Worm (Caenorhabditis elegans) whole organism, late embryonic: Measurements from ENCODE around the gene dpy-7.

ENCODE experiments used
- C08G9.2 ChIP-seq: sonication (generic microtip); optimal IDR thresholded peaks from 2 replicates; lab custom pipeline; 2016; ENCODE audit warnings: mild to moderate bottlenecking, missing genetic modification characterization, moderate library complexity, missing compliant biosample characterization
- C38D4.7 ChIP-seq: fragments of 200-800 bp; sonication (Bioruptor generic); optimal IDR thresholded peaks from 2 replicates; lab custom pipeline; 2018; ENCODE audit warnings: mild to moderate bottlenecking, missing genetic modification characterization, moderate library complexity, missing compliant biosample characterization
- K09A11.1 ChIP-seq: sonication (generic microtip); optimal IDR thresholded peaks from 2 replicates; lab custom pipeline; 2017; ENCODE audit warnings: antibody characterized with exemption, mild to moderate bottlenecking, missing genetic modification characterization, missing compliant biosample characterization; ENCODE audit not compliant: insufficient read depth
- T23F11.4 ChIP-seq: fragments of 200-800 bp; sonication (Bioruptor generic); optimal IDR thresholded peaks from 2 replicates; lab custom pipeline; 2018; ENCODE audit warnings: mild to moderate bottlenecking, missing genetic modification characterization, missing compliant biosample characterization
- Y22D7AL.16 ChIP-seq: sonication (generic microtip); optimal IDR thresholded peaks from 2 replicates; lab custom pipeline; 2016; ENCODE audit warnings: missing genetic modification characterization, missing compliant biosample characterization
- ahr-1 ChIP-seq: sonication (generic microtip); optimal IDR thresholded peaks from 2 replicates; lab custom pipeline; 2016; ENCODE audit warnings: missing genetic modification characterization, missing compliant biosample characterization
- ceh-18 ChIP-seq: sonication (generic microtip); optimal IDR thresholded peaks from 2 replicates; lab custom pipeline; 2016; ENCODE audit warnings: missing genetic modification characterization, missing compliant biosample characterization
- ceh-31 ChIP-seq: sonication (generic microtip); optimal IDR thresholded peaks from 2 replicates; lab custom pipeline; 2016; ENCODE audit warnings: missing genetic modification characterization, missing compliant biosample characterization
- ceh-34 ChIP-seq: sonication (generic microtip); optimal IDR thresholded peaks from 2 replicates; lab custom pipeline; 2016; ENCODE audit warnings: mild to moderate bottlenecking, missing genetic modification characterization, missing compliant biosample characterization
- ceh-48 ChIP-seq: sonication (generic microtip); optimal IDR thresholded peaks from 2 replicates; lab custom pipeline; 2016; ENCODE audit warnings: missing genetic modification characterization, inconsistent platforms, missing compliant biosample characterization
- dmd-4 ChIP-seq: sonication (generic microtip); optimal IDR thresholded peaks from 2 replicates; lab custom pipeline; 2016; ENCODE audit warnings: borderline replicate concordance, missing genetic modification characterization, missing compliant biosample characterization
- elt-2 ChIP-seq: sonication (generic microtip); optimal IDR thresholded peaks from 2 replicates; lab custom pipeline; 2016; ENCODE audit warnings: missing genetic modification reagents, missing genetic modification characterization, missing compliant biosample characterization
- elt-4 ChIP-seq: sonication (generic microtip); optimal IDR thresholded peaks from 2 replicates; lab custom pipeline; 2016; ENCODE audit warnings: missing genetic modification characterization, missing compliant biosample characterization
- fax-1 ChIP-seq: sonication (generic microtip); optimal IDR thresholded peaks from 2 replicates; lab custom pipeline; 2016; ENCODE audit warnings: missing genotype, missing genetic modification characterization, missing compliant biosample characterization
- hlh-15 ChIP-seq: sonication (generic microtip); optimal IDR thresholded peaks from 2 replicates; lab custom pipeline; 2016; ENCODE audit warnings: missing genetic modification characterization, missing compliant biosample characterization
- hlh-6 ChIP-seq: sonication (generic microtip); optimal IDR thresholded peaks from 2 replicates; lab custom pipeline; 2016; ENCODE audit warnings: missing genotype, missing genetic modification characterization, missing compliant biosample characterization
- hlh-8 ChIP-seq: sonication (generic microtip); optimal IDR thresholded peaks from 2 replicates; lab custom pipeline; 2016; ENCODE audit warnings: missing genotype, missing genetic modification characterization, missing compliant biosample characterization
- lim-6 ChIP-seq: sonication (generic microtip); optimal IDR thresholded peaks from 2 replicates; lab custom pipeline; 2016; ENCODE audit warnings: missing genetic modification characterization, missing compliant biosample characterization
- lin-11 ChIP-seq: fragments of 200-800 bp; sonication (Bioruptor generic); optimal IDR thresholded peaks from 2 replicates; lab custom pipeline; 2018; ENCODE audit warnings: mild to moderate bottlenecking, missing genetic modification characterization, missing compliant biosample characterization
- mec-3 ChIP-seq: sonication (generic microtip); optimal IDR thresholded peaks from 2 replicates; lab custom pipeline; 2016; ENCODE audit warnings: borderline replicate concordance, missing genetic modification characterization, missing compliant biosample characterization
- nhr-11 ChIP-seq: fragments of 150-350 bp; optimal IDR thresholded peaks from 2 replicates; lab custom pipeline; 2014; ENCODE audit warnings: missing biosample characterization, missing genetic modification characterization
- nhr-232 ChIP-seq: sonication (generic microtip); optimal IDR thresholded peaks from 2 replicates; lab custom pipeline; 2016; ENCODE audit warnings: missing genetic modification characterization, missing compliant biosample characterization
- npax-4 ChIP-seq: sonication (generic microtip); optimal IDR thresholded peaks from 2 replicates; lab custom pipeline; 2016; ENCODE audit warnings: missing genetic modification characterization, missing compliant biosample characterization
- odd-2 ChIP-seq: sonication (generic microtip); optimal IDR thresholded peaks from 2 replicates; lab custom pipeline; 2017; ENCODE audit warnings: antibody characterized with exemption, mild to moderate bottlenecking, missing genetic modification characterization, missing compliant biosample characterization
- pat-9 ChIP-seq: fragments of 200-800 bp; sonication (Bioruptor generic); optimal IDR thresholded peaks from 2 replicates; lab custom pipeline; 2018; ENCODE audit warnings: mild to moderate bottlenecking, missing genetic modification characterization, moderate library complexity, missing compliant biosample characterization
- pqm-1 ChIP-seq: sonication (generic microtip); optimal IDR thresholded peaks from 2 replicates; lab custom pipeline; 2016; ENCODE audit warnings: missing genetic modification characterization, missing compliant biosample characterization
- pros-1 ChIP-seq: fragments of 150-350 bp; optimal IDR thresholded peaks from 2 replicates; lab custom pipeline; 2014; ENCODE audit warnings: missing biosample characterization, missing genetic modification reagents, missing genetic modification characterization
- rnt-1 ChIP-seq: sonication (generic microtip); optimal IDR thresholded peaks from 2 replicates; lab custom pipeline; 2016; ENCODE audit warnings: missing genetic modification characterization, missing compliant biosample characterization
- sox-2 ChIP-seq: fragments of 200-800 bp; sonication (Bioruptor generic); IDR thresholded peaks from 2 replicates; pipeline ENCODE4 v1.3.6; 2022; ENCODE audit warnings: missing genetic modification reagents, missing genetic modification characterization, missing compliant biosample characterization
- sox-4 ChIP-seq: sonication (generic microtip); optimal IDR thresholded peaks from 2 replicates; lab custom pipeline; 2017; ENCODE audit warnings: mild to moderate bottlenecking, missing genetic modification characterization, inconsistent platforms, missing compliant biosample characterization
- syd-9 ChIP-seq: sonication (generic microtip); optimal IDR thresholded peaks from 2 replicates; lab custom pipeline; 2016; ENCODE audit warnings: mild to moderate bottlenecking, missing genetic modification characterization, moderate library complexity, missing compliant biosample characterization
- tbx-2 ChIP-seq: sonication (generic microtip); optimal IDR thresholded peaks from 2 replicates; lab custom pipeline; 2016; ENCODE audit warnings: missing genetic modification characterization, missing compliant biosample characterization
- tbx-7 ChIP-seq: sonication (generic microtip); optimal IDR thresholded peaks from 2 replicates; lab custom pipeline; 2016; ENCODE audit warnings: missing genotype, missing genetic modification characterization, missing compliant biosample characterization
- unc-55 ChIP-seq: sonication (generic microtip); optimal IDR thresholded peaks from 2 replicates; lab custom pipeline; 2017; ENCODE audit warnings: missing biosample characterization, missing genetic modification reagents, missing genetic modification characterization
- zip-5 ChIP-seq: sonication (generic microtip); optimal IDR thresholded peaks from 2 replicates; lab custom pipeline; 2016; ENCODE audit warnings: missing genetic modification characterization, missing compliant biosample characterization
- ztf-16 ChIP-seq: sonication (generic microtip); optimal IDR thresholded peaks from 2 replicates; lab custom pipeline; 2017; ENCODE audit warnings: missing genetic modification characterization, missing compliant biosample characterization

Gene dpy-7

ce11 chrX:7522595-7522994, 15.0 kb downstream of the dpy-7 start:
- TF ChIP-seq hlh-15 (tag; lab: Kevin White, UChicago) (no peak), npax-4 (tag; lab: Kevin White, UChicago) (no peak), unc-55 (GFP tag; lab: Kevin White, UChicago) (peak; percentile 9), tbx-2 (tag; lab: Kevin White, UChicago) (peak; percentile 4), pqm-1 (tag; lab: Kevin White, UChicago) (no peak), ceh-18 (tag; lab: Kevin White, UChicago) (no peak)

ce11 chrX:7519569-7519968, 18.0 kb downstream of the dpy-7 start, which contains the start of gene chts-1:
Gene chts-1, minus strand, starts transcription at chrX:7519669.
- TF ChIP-seq ceh-48 (tag; lab: Kevin White, UChicago) (no peak), ztf-16 (no peak), dmd-4 (tag; lab: Kevin White, UChicago) (no peak), pros-1 (tag; lab: Kevin White, UChicago) (no peak), nhr-232 (tag; lab: Kevin White, UChicago) (no peak), C08G9.2 (no peak), K09A11.1 (no peak), elt-2 (tag; lab: Kevin White, UChicago) (no peak), C38D4.7 (GFP tag; lab: Kevin White, UChicago) (no peak), fax-1 (tag; lab: Kevin White, UChicago) (no peak), rnt-1 (tag; lab: Kevin White, UChicago) (no peak), lim-6 (tag; lab: Kevin White, UChicago) (no peak)

- TF ChIP-seq mec-3 (tag; lab: Kevin White, UChicago): no peak
These were observed 24.9 kb downstream of the dpy-7 start for ce11 chrX:7512714-7513113.

- no peak for TF ChIP-seq C38D4.7 (GFP tag; lab: Kevin White, UChicago)
- TF ChIP-seq tbx-2 (tag; lab: Kevin White, UChicago): no peak
- TF ChIP-seq mec-3 (tag; lab: Kevin White, UChicago): no peak
- TF ChIP-seq rnt-1 (tag; lab: Kevin White, UChicago): no peak
- no peak for TF ChIP-seq hlh-8 (tag; lab: Kevin White, UChicago)
- no peak for TF ChIP-seq lin-11 (tag; lab: Kevin White, UChicago)
- no peak for TF ChIP-seq odd-2 (tag; lab: Kevin White, UChicago)
- TF ChIP-seq K09A11.1: no peak
- no peak for TF ChIP-seq C08G9.2
These were observed 30.5 kb downstream of the dpy-7 start for ce11 chrX:7507141-7507540.

- TF ChIP-seq syd-9 (tag; lab: Kevin White, UChicago) (no peak), nhr-11 (tag; lab: Kevin White, UChicago) (no peak), mec-3 (tag; lab: Kevin White, UChicago) (no peak), pat-9 (tag; lab: Kevin White, UChicago) (no peak), ceh-31 (tag; lab: Kevin White, UChicago) (no peak), elt-4 (tag; lab: Kevin White, UChicago) (no peak), ahr-1 (tag; lab: Kevin White, UChicago) (no peak), sox-4 (tag; lab: Kevin White, UChicago) (no peak)
- TF ChIP-seq, all 69 proteins: peak for 0
These were observed 31.1 kb downstream of the dpy-7 start, which contains the start of gene lgc-11 for ce11 chrX:7506533-7506932. Gene lgc-11, minus strand, starts transcription at chrX:7506633.

- no peak for TF ChIP-seq lin-11 (tag; lab: Kevin White, UChicago)
- TF ChIP-seq syd-9 (tag; lab: Kevin White, UChicago): no peak
- no peak for TF ChIP-seq nhr-232 (tag; lab: Kevin White, UChicago)
- no peak for TF ChIP-seq pat-9 (tag; lab: Kevin White, UChicago)
- no peak for TF ChIP-seq elt-2 (tag; lab: Kevin White, UChicago)
- TF ChIP-seq Y22D7AL.16: no peak
- TF ChIP-seq ztf-16: no peak
- TF ChIP-seq mec-3 (tag; lab: Kevin White, UChicago): no peak
- TF ChIP-seq odd-2 (tag; lab: Kevin White, UChicago): no peak
- no peak for TF ChIP-seq zip-5 (tag; lab: Kevin White, UChicago)
- no peak for TF ChIP-seq sox-2 (GFP tag; lab: Robert Waterston, UW)
- TF ChIP-seq ceh-34 (tag; lab: Kevin White, UChicago): no peak
- TF ChIP-seq T23F11.4 (GFP tag; lab: Kevin White, UChicago): no peak
- TF ChIP-seq tbx-7 (tag; lab: Kevin White, UChicago): no peak
- no peak for TF ChIP-seq hlh-6 (tag; lab: Kevin White, UChicago)
These were observed 34.8 kb downstream of the dpy-7 start, which contains the start of gene F48E3.6 for ce11 chrX:7502807-7503206. Gene F48E3.6, minus strand, starts transcription at chrX:7502907.
